Worm (Caenorhabditis elegans) whole organism, early embryonic: Measurements from ENCODE around the gene Y73C8B.1.

Source experiments
- F13C5.2 ChIP-seq: sonication (generic microtip); optimal IDR thresholded peaks from 2 replicates; lab custom pipeline; 2017; ENCODE audit warnings: mild to moderate bottlenecking, missing genetic modification characterization, inconsistent platforms, missing compliant biosample characterization
- aly-1 ChIP-seq: sonication (generic microtip); optimal IDR thresholded peaks from 2 replicates; lab custom pipeline; 2016; ENCODE audit warnings: missing genetic modification characterization, missing compliant biosample characterization
- ama-1 ChIP-seq: fragments of 150-350 bp; optimal IDR thresholded peaks from 2 replicates; lab custom pipeline; 2014
- ceh-13 ChIP-seq: fragments of 200-800 bp; sonication (Bioruptor generic); optimal IDR thresholded peaks from 2 replicates; lab custom pipeline; 2018; ENCODE audit warnings: mild to moderate bottlenecking, missing genetic modification characterization, missing compliant biosample characterization
- ceh-36 ChIP-seq: sonication (generic microtip); optimal IDR thresholded peaks from 2 replicates; lab custom pipeline; 2016; ENCODE audit warnings: missing genetic modification characterization, inconsistent platforms, missing compliant biosample characterization
- ets-7 ChIP-seq: sonication (generic microtip); optimal IDR thresholded peaks from 2 replicates; lab custom pipeline; 2016; ENCODE audit warnings: missing genotype, missing genetic modification characterization, missing compliant biosample characterization
- flt-1 ChIP-seq: fragments of 200-800 bp; sonication (Bioruptor generic); IDR thresholded peaks from 2 replicates; pipeline ENCODE4 v1.3.6; 2022; ENCODE audit warnings: missing genetic modification characterization, missing compliant biosample characterization
- hmbx-1 ChIP-seq: sonication (generic microtip); optimal IDR thresholded peaks from 2 replicates; lab custom pipeline; 2016; ENCODE audit warnings: mild to moderate bottlenecking, missing genetic modification characterization, missing compliant biosample characterization
- hnd-1 ChIP-seq: sonication (generic microtip); optimal IDR thresholded peaks from 2 replicates; lab custom pipeline; 2016; ENCODE audit warnings: missing genetic modification characterization, missing compliant biosample characterization
- pes-1 ChIP-seq: fragments of 200-800 bp; sonication (Bioruptor generic); IDR thresholded peaks from 2 replicates; pipeline ENCODE4 v1.3.6; 2022; ENCODE audit warnings: missing genetic modification reagents, missing genetic modification characterization, missing compliant biosample characterization
- scrt-1 ChIP-seq: fragments of 200-800 bp; sonication (Bioruptor generic); IDR thresholded peaks from 2 replicates; pipeline ENCODE4 v1.3.6; 2022; ENCODE audit warnings: missing genetic modification characterization, missing compliant biosample characterization
- sea-1 ChIP-seq: fragments of 200-800 bp; sonication (Bioruptor generic); conservative IDR thresholded peaks from 2 replicates; pipeline ENCODE4 v1.3.6; 2022; ENCODE audit warnings: missing genetic modification characterization, missing compliant biosample characterization
- tbx-11 ChIP-seq: fragments of 200-800 bp; sonication (Bioruptor generic); IDR thresholded peaks from 2 replicates; pipeline ENCODE4 v1.3.6; 2022; ENCODE audit warnings: missing genetic modification characterization, missing compliant biosample characterization
- tbx-37 ChIP-seq: fragments of 200-800 bp; sonication (Bioruptor generic); conservative IDR thresholded peaks from 2 replicates; pipeline ENCODE4 v1.3.6; 2022; ENCODE audit warnings: missing genetic modification reagents, missing genetic modification characterization, missing compliant biosample characterization

DNA sequence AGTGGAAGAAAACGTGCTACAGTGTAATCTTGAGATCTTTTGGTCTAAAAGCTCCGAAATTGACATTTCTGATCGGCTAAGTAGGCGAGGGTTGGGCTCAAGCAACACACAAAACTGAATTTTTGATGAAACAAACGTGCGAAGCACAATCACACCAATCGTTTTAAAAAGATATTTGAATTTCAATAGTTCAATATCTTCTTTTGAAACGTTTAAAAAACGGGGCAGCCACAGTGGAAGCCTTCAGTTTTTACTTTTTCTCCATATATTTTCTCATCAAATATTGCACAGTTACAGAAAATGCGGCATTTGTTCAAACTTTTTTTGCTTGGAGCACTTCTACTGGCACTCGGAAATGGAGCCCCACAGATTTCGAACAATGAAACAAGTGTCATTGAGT, 30.4 kb downstream of the Y73C8B.1 start, which contains the start of gene C36C5.4:
- TF ChIP-seq pes-1 (GFP tag; lab: Robert Waterston, UW) (no peak), aly-1 (tag; lab: Kevin White, UChicago) (no peak), ets-7 (tag; lab: Kevin White, UChicago) (no peak), ama-1 (lab: Kevin White, UChicago) (no peak), hnd-1 (tag; lab: Kevin White, UChicago) (no peak), sea-1 (GFP tag; lab: Robert Waterston, UW) (no peak), flt-1 (GFP tag; lab: Robert Waterston, UW) (no peak), tbx-11 (GFP tag; lab: Robert Waterston, UW) (no peak), ceh-13 (no peak), F13C5.2 (tag; lab: Kevin White, UChicago) (no peak), hmbx-1 (tag; lab: Kevin White, UChicago) (no peak), ceh-36 (tag; lab: Kevin White, UChicago) (no peak), tbx-37 (GFP tag; lab: Robert Waterston, UW) (no peak), scrt-1 (GFP tag; lab: Robert Waterston, UW) (no peak)
